Fruit fly (Drosophila melanogaster): Measurements from ENCODE around the gene CG1074.
A peak's percentile ranks its signal among the peaks of the same experiment; 100 is the strongest.

CG1074 gene

dm6 chr3R:4468926-4469325 lies 35.2 kb downstream of the CG1074 start (continued):
- peak; percentile 17 for TF ChIP-seq Sox14 (GFP tag; optimal IDR thresholded peaks at IDR 0.05)
- TF ChIP-seq Gug (GFP tag; IDR thresholded peaks at IDR 0.05), result no peak
- no peak for TF ChIP-seq dsx (GFP tag; optimal IDR thresholded peaks at IDR 0.05; ENCODE audit: poor library complexity, severe bottlenecking)
- TF ChIP-seq CG6163 (GFP tag; IDR thresholded peaks at IDR 0.05), result no peak
- no peak for TF ChIP-seq lz (GFP tag; optimal IDR thresholded peaks at IDR 0.05)
- no peak for TF ChIP-seq CG10631 (GFP tag; optimal IDR thresholded peaks at IDR 0.05)
- peak; percentile 41 for TF ChIP-seq Eip78C (GFP tag)
- TF ChIP-seq Sox102F (GFP tag; optimal IDR thresholded peaks at IDR 0.05), result no peak
- no peak for TF ChIP-seq cyc (GFP tag; optimal IDR thresholded peaks at IDR 0.05)
- TF ChIP-seq CG15336 (GFP tag; IDR thresholded peaks at IDR 0.05), result no peak
- peak; percentile 19 for TF ChIP-seq CG10669 (GFP tag; optimal IDR thresholded peaks at IDR 0.05)
- TF ChIP-seq ss (GFP tag; optimal IDR thresholded peaks at IDR 0.05), result peak; percentile 37 to 57
- no peak for TF ChIP-seq Ets21C (GFP tag; optimal IDR thresholded peaks at IDR 0.05)
- TF ChIP-seq topi (GFP tag; optimal IDR thresholded peaks at IDR 0.05), result peak; percentile 1
- no peak for TF ChIP-seq CG11902 (GFP tag; optimal IDR thresholded peaks at IDR 0.05)
- TF ChIP-seq CG6276 (GFP tag; optimal IDR thresholded peaks at IDR 0.05), result no peak
- TF ChIP-seq CG1621 (tag; optimal IDR thresholded peaks at IDR 0.05), result peak; percentile 49
- TF ChIP-seq Eip93F (GFP tag; optimal IDR thresholded peaks at IDR 0.05), result no peak
- no peak for TF ChIP-seq salr (GFP tag; optimal IDR thresholded peaks at IDR 0.05)
- no peak for TF ChIP-seq fd85E (GFP tag; optimal IDR thresholded peaks at IDR 0.05)
- TF ChIP-seq Hr38 (GFP tag; optimal IDR thresholded peaks at IDR 0.05), result no peak
- TF ChIP-seq CG6854 (GFP tag; optimal IDR thresholded peaks at IDR 0.05), result peak; percentile 64
- no peak for TF ChIP-seq CG11762 (GFP tag; optimal IDR thresholded peaks at IDR 0.05; ENCODE audit: insufficient read depth)
- peak; percentile 48 for TF ChIP-seq Blimp-1 (GFP tag; optimal IDR thresholded peaks at IDR 0.05)
- TF ChIP-seq Smox (GFP tag; optimal IDR thresholded peaks at IDR 0.05), result no peak

dm6 chr3R:4470695-4471046 lies 36.9 kb downstream of the CG1074 start:
- TF ChIP-seq Sox15 (GFP tag; optimal IDR thresholded peaks at IDR 0.05), result no peak
- peak; percentile 68 for TF ChIP-seq vri (GFP tag; optimal IDR thresholded peaks at IDR 0.05)

DNA sequence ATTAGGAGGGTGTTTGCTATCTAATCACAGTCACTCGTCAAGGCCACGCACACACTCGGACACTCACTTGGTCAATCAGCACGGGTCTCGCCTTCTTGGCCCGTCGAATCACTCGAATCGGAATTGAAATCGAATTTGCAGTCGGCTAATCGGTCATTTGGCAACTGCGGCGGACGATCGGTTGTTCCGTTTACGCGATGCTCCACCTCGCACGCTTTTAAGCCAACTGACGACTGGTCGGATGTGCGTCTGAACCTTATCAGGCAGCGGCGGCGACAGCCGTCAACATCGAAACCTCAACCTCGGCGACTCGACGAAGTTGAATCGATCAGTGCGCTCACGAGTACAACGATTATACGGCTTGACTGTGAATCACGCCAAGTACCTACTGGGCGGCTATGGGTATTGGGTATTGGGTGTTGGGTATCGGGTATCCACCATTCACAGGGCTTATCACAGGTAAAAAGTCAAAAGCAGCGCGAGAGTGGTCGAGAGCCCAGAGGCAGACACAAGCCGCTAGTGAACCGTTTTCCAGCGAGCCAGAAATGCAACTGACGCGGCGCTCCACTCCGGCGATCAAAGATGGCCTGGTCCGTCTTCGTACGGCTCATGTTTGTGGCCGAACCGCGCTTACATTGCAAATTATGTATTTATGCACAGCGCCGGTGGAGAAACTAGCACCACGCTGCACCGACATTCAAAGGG lies 37.4 kb downstream of the CG1074 start:
- TF ChIP-seq CG1621 (tag; optimal IDR thresholded peaks at IDR 0.05) (peak; percentile 68), Eip75B (GFP tag; optimal IDR thresholded peaks at IDR 0.05) (no peak), CG16779 (tag; optimal IDR thresholded peaks at IDR 0.05) (no peak), CG8119 (GFP tag; IDR thresholded peaks at IDR 0.05) (no peak), achi (GFP tag; optimal IDR thresholded peaks at IDR 0.05) (no peak), Smox (GFP tag; optimal IDR thresholded peaks at IDR 0.05) (no peak), CG6163 (GFP tag; IDR thresholded peaks at IDR 0.05) (peak; percentile 29; the same call in 1 of the 3 replicates), CG9139 (GFP tag; optimal IDR thresholded peaks at IDR 0.05) (peak; percentile 21), Eip78C (GFP tag) (peak; percentile 85), eg (GFP tag; IDR thresholded peaks at IDR 0.05) (no peak), Eip93F (GFP tag; optimal IDR thresholded peaks at IDR 0.05) (peak; percentile 39), dsx (GFP tag; optimal IDR thresholded peaks at IDR 0.05; ENCODE audit: poor library complexity, severe bottlenecking) (peak; percentile 1), CG6854 (GFP tag; optimal IDR thresholded peaks at IDR 0.05) (peak; percentile 41), CG11762 (GFP tag; optimal IDR thresholded peaks at IDR 0.05; ENCODE audit: insufficient read depth) (no peak), fd85E (GFP tag; optimal IDR thresholded peaks at IDR 0.05) (peak; percentile 11), fkh (GFP tag; optimal IDR thresholded peaks at IDR 0.05) (peak; percentile 59), topi (GFP tag; optimal IDR thresholded peaks at IDR 0.05) (peak; percentile 3), CG3919 (GFP tag; optimal IDR thresholded peaks at IDR 0.05) (peak; percentile 5), CG32006 (GFP tag; optimal IDR thresholded peaks at IDR 0.05) (no peak), vri (GFP tag; optimal IDR thresholded peaks at IDR 0.05) (peak; percentile 61), Ets96B (tag; optimal IDR thresholded peaks at IDR 0.05) (no peak), svp (GFP tag) (peak; percentile 74)

Data from whole organism, prepupa.